Worm (Caenorhabditis elegans) whole organism, mixed stage, embryonic: ENCODE data around the gene fbxc-15.
"Not testable (repeated sequence)": the region's sequence is repeated elsewhere in the genome, so short reads cannot be mapped to it uniquely, and the experiment has no call there.

ENCODE experiments used
- M03D4.4 ChIP-seq: sonication (generic microtip); optimal IDR thresholded peaks from 2 replicates; lab custom pipeline; 2017; ENCODE audit warnings: mild to moderate bottlenecking, missing genetic modification characterization, missing compliant biosample characterization
- bed-3 ChIP-seq: fragments of 200-800 bp; sonication (Bioruptor generic); optimal IDR thresholded peaks from 3 replicates; lab custom pipeline; 2018; ENCODE audit warnings: mild to moderate bottlenecking, missing genetic modification characterization, moderate library complexity, missing compliant biosample characterization
- ceh-39 ChIP-seq: fragments of 150-350 bp; optimal IDR thresholded peaks from 2 replicates; lab custom pipeline; 2014; ENCODE audit warnings: missing biosample characterization, missing genetic modification characterization
- ceh-43 ChIP-seq: fragments of 200-800 bp; sonication (Bioruptor generic); optimal IDR thresholded peaks from 2 replicates; lab custom pipeline; 2018; ENCODE audit warnings: mild to moderate bottlenecking, missing genetic modification characterization, moderate library complexity, missing compliant biosample characterization
- ceh-83 ChIP-seq: fragments of 200-800 bp; sonication (Bioruptor generic); optimal IDR thresholded peaks from 2 replicates; lab custom pipeline; 2018; ENCODE audit warnings: mild to moderate bottlenecking, missing genetic modification characterization, missing compliant biosample characterization
- ces-1 ChIP-seq: fragments of 150-350 bp; optimal IDR thresholded peaks from 2 replicates; lab custom pipeline; 2014; ENCODE audit warnings: missing biosample characterization, missing genetic modification reagents, missing genetic modification characterization
- cnd-1 ChIP-seq: fragments of 200-800 bp; sonication (Bioruptor generic); optimal IDR thresholded peaks from 2 replicates; lab custom pipeline; 2018; ENCODE audit warnings: mild to moderate bottlenecking, missing genetic modification characterization, missing compliant biosample characterization
- elt-1 ChIP-seq: sonication (generic microtip); optimal IDR thresholded peaks from 2 replicates; lab custom pipeline; 2017; ENCODE audit warnings: missing genetic modification characterization, mild to moderate bottlenecking, missing compliant biosample characterization, antibody characterized with exemption, moderate library complexity, borderline replicate concordance; ENCODE audit not compliant: insufficient read depth
- flh-1 ChIP-seq: fragments of 200-800 bp; sonication (Bioruptor generic); optimal IDR thresholded peaks from 2 replicates; lab custom pipeline; 2018; ENCODE audit warnings: mild to moderate bottlenecking, missing genetic modification characterization, moderate library complexity, missing compliant biosample characterization
- ham-2 ChIP-seq: fragments of 200-800 bp; sonication (Bioruptor generic); optimal IDR thresholded peaks from 2 replicates; lab custom pipeline; 2018; ENCODE audit warnings: mild to moderate bottlenecking, missing genetic modification characterization, missing compliant biosample characterization
- lin-13 ChIP-seq: fragments of 150-350 bp; optimal IDR thresholded peaks from 2 replicates; lab custom pipeline; 2014; ENCODE audit warnings: missing biosample characterization, missing genetic modification characterization
- lin-32 ChIP-seq: fragments of 200-800 bp; sonication (Bioruptor generic); optimal IDR thresholded peaks from 2 replicates; lab custom pipeline; 2018; ENCODE audit warnings: mild to moderate bottlenecking, missing genetic modification characterization, missing compliant biosample characterization
- mab-5 ChIP-seq: fragments of 150-350 bp; optimal IDR thresholded peaks from 2 replicates; lab custom pipeline; 2014; ENCODE audit warnings: missing biosample characterization, missing genetic modification characterization
- mep-1 ChIP-seq: fragments of 150-350 bp; optimal IDR thresholded peaks from 2 replicates; lab custom pipeline; 2017; ENCODE audit warnings: missing biosample characterization, missing genetic modification reagents, missing genetic modification characterization, inconsistent platforms
- mls-2 ChIP-seq: sonication (generic microtip); optimal IDR thresholded peaks from 2 replicates; lab custom pipeline; 2016; ENCODE audit warnings: mild to moderate bottlenecking, missing genetic modification characterization, moderate library complexity, missing compliant biosample characterization
- nhr-12 ChIP-seq: fragments of 150-350 bp; optimal IDR thresholded peaks from 2 replicates; lab custom pipeline; 2014; ENCODE audit warnings: missing biosample characterization, missing genetic modification characterization
- nhr-2 ChIP-seq: fragments of 150-350 bp; optimal IDR thresholded peaks from 2 replicates; lab custom pipeline; 2014; ENCODE audit warnings: missing biosample characterization, missing genetic modification characterization
- nhr-28 ChIP-seq: fragments of 150-350 bp; optimal IDR thresholded peaks from 2 replicates; lab custom pipeline; 2014; ENCODE audit warnings: missing biosample characterization, missing genetic modification characterization
- nhr-76 ChIP-seq: sonication (generic microtip); optimal IDR thresholded peaks from 2 replicates; lab custom pipeline; 2017; ENCODE audit warnings: missing biosample characterization, missing genetic modification characterization
- pha-4 ChIP-seq: fragments of 150-350 bp; optimal IDR thresholded peaks from 2 replicates; lab custom pipeline; 2018; ENCODE audit warnings: missing biosample characterization, missing genetic modification reagents, missing genetic modification characterization
- snpc-4 ChIP-seq: fragments of 150-350 bp; optimal IDR thresholded peaks from 2 replicates; lab custom pipeline; 2014; ENCODE audit warnings: missing biosample characterization, missing genetic modification characterization
- sptf-1 ChIP-seq: sonication (generic microtip); optimal IDR thresholded peaks from 2 replicates; lab custom pipeline; 2017; ENCODE audit warnings: mild to moderate bottlenecking, missing genetic modification characterization, moderate library complexity, missing compliant biosample characterization
- tbx-8 ChIP-seq: fragments of 200-800 bp; sonication (Bioruptor generic); optimal IDR thresholded peaks from 2 replicates; lab custom pipeline; 2018; ENCODE audit warnings: mild to moderate bottlenecking, missing genetic modification characterization, moderate library complexity, missing compliant biosample characterization
- unc-120 ChIP-seq: sonication (generic microtip); optimal IDR thresholded peaks from 2 replicates; lab custom pipeline; 2017; ENCODE audit warnings: missing genetic modification characterization, missing compliant biosample characterization; ENCODE audit not compliant: poor library complexity, severe bottlenecking
- unc-39 ChIP-seq: fragments of 150-350 bp; optimal IDR thresholded peaks from 2 replicates; lab custom pipeline; 2014; ENCODE audit warnings: missing biosample characterization, missing genetic modification characterization
- unc-62 ChIP-seq: fragments of 150-350 bp; optimal IDR thresholded peaks from 2 replicates; lab custom pipeline; 2014; ENCODE audit warnings: missing biosample characterization, missing genetic modification reagents, missing genetic modification characterization
- zip-8 ChIP-seq: fragments of 150-350 bp; optimal IDR thresholded peaks from 2 replicates; lab custom pipeline; 2014; ENCODE audit warnings: missing biosample characterization, missing genetic modification characterization
- ztf-11 ChIP-seq: fragments of 150-350 bp; optimal IDR thresholded peaks from 2 replicates; lab custom pipeline; 2014; ENCODE audit warnings: missing biosample characterization, missing genetic modification characterization

Gene fbxc-15

DNA sequence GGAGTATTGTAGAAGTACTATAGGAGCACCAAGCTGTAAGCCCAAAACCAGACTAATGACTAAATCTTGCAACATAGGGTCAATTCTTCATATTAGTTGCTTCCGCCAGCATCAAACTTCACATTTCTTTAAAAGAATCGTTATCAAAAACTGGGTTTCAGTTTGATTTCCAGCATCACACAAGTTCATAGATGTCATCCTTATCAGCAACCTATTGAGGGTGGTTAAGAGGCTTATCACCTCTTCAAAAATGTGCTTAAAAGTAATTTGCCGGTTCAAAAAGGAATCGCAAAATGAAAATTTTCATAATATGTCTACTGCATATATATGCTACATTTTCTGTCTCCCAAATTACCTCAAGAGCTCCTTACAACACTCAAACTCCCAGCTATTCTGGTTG lies 35.5 kb upstream of the fbxc-15 start, which contains the start of gene clec-43:
Gene clec-43 (plus strand): TSS at position 294 of the 400 bp plus-strand sequence.
- no peak for TF ChIP-seq lin-32 (GFP tag; lab: Kevin White, UChicago)
- no peak for TF ChIP-seq ham-2 (GFP tag; lab: Kevin White, UChicago)
- TF ChIP-seq snpc-4 (tag; lab: Kevin White, UChicago), result no peak

DNA sequence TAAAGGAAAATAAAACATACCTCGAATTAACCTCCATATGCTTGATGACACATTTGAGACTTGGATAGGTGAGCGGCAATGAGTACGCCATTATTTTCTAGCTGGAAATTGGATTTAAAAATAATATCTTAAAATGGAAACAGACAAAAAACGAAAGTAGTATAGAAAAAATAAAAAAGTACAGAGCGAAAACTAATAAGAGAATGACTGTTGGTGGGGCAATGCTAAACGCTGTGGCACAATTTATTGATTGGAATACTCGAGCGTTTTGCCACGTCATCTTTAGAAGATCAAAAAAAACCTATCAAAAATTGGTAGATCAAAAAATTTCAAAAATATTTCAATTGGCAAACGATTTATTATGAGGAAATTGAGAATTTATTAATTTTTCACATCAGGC lies 31.1 kb upstream of the fbxc-15 start, which contains the start of gene fbxc-32:
Gene fbxc-32 (minus strand): TSS at position 101 of the 400 bp plus-strand sequence.
- TF ChIP-seq ceh-83 (GFP tag; lab: Kevin White, UChicago), result no peak
- TF ChIP-seq nhr-2 (tag; lab: Kevin White, UChicago), result no peak
- TF ChIP-seq elt-1 (tag; lab: Kevin White, UChicago), result no peak
- no peak for TF ChIP-seq lin-32 (GFP tag; lab: Kevin White, UChicago)
- no peak for TF ChIP-seq unc-39
- TF ChIP-seq tbx-8 (GFP tag; lab: Kevin White, UChicago), result no peak
- no peak for TF ChIP-seq nhr-28 (tag; lab: Kevin White, UChicago)
- no peak for TF ChIP-seq flh-1 (GFP tag; lab: Kevin White, UChicago)
- no peak for TF ChIP-seq ceh-43
- no peak for TF ChIP-seq ceh-39 (tag; lab: Kevin White, UChicago)
- TF ChIP-seq ham-2 (GFP tag; lab: Kevin White, UChicago), result no peak
- no peak for TF ChIP-seq mep-1 (tag; lab: Kevin White, UChicago)
- TF ChIP-seq mab-5 (tag; lab: Kevin White, UChicago), result no peak
- no peak for TF ChIP-seq mls-2 (tag; lab: Kevin White, UChicago)
- no peak for TF ChIP-seq unc-62 (GFP tag; lab: Kevin White, UChicago)

DNA sequence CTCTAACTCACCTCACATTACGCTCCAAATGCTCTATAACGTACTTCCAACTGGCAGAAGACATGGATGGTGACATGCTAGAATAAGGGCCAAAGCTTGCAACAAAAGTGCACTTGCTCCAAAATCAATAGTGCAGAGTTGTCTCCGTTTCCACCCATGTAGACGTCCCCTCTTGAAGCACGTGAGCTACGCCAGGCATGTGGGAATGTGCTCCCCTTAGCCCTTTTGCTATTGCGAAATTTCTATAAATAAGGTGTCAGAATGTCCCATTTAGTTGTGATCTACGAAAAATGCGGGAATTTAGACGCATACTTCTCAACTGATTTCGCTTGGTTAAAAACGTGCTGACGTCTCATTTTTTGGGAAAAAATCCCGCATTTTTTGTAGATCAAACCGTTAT lies 28.8 kb upstream of the fbxc-15 start:
- TF ChIP-seq zip-8 (tag; lab: Kevin White, UChicago) (no peak), ztf-11 (tag; lab: Kevin White, UChicago) (no peak), ceh-43 (no peak), ceh-83 (GFP tag; lab: Kevin White, UChicago) (no peak), elt-1 (tag; lab: Kevin White, UChicago) (no peak), M03D4.4 (tag; lab: Kevin White, UChicago) (no peak)
- TF ChIP-seq, all 35 proteins: peak for 0

DNA sequence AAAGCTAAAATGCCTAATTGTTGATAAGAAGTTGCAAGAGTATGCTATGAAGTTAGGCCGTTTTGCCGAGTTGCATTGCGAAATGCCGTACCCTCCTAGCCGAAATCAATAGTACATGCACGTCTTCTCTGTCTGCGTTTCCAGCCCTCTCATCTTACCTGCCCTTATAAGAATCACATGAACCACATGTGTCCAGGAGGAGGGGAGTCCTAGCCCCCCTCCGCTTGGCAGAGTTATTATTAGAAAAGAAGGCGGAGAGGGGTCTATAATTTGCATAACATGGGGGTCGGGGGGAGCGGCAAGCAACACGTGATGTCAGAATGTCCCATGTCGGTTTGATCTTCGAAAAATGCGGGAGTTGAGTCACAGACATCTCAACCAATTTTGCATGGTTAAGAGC lies 26.2 kb upstream of the fbxc-15 start:
- TF ChIP-seq nhr-2 (tag; lab: Kevin White, UChicago), result no peak
- no peak for TF ChIP-seq nhr-76
- TF ChIP-seq lin-13 (tag; lab: Kevin White, UChicago), result no peak
- TF ChIP-seq, all 35 proteins: peak for 0

DNA sequence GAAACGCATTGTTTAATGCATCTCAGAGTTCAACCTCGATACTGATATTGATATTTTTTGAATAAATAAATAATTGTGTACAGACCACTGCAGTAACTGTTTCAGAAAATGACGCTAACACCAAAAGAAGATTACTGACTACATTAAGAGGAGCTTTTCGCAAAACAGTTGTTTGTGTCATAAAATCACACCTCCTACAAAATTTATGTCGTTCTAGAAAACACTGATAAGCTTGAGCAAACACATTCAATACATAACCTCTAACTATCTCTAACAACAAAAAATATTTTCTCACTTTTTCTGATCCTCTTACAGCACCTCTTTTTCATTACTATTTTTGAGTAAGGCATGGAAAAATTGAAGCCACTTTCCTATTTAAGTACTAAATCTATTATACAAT lies 24.6 kb upstream of the fbxc-15 start, which contains the start of gene fbxc-7:
Gene fbxc-7 (plus strand): TSS at position 301 of the 400 bp plus-strand sequence.
- TF ChIP-seq mep-1 (tag; lab: Kevin White, UChicago); ham-2 (GFP tag; lab: Kevin White, UChicago); unc-39: not testable (repeated sequence)

DNA sequence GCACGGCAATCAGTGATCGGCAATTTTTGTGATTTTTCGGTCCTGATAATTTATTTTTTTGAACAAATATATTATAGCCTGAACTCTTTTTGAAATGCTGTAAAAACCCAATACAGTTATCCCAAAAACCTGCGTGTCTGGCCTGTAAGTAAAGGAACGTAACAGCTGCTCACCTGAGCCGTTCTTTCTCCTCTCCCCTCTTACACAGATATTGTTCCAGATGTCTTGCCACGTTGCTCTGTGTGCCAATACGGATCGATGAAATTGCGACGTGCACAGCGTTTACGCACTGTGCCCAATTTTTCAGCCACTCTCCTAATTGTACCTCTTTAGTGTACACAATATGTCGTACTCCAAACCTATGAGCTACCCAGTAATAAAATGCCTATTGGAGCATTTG lies 20.6 kb upstream of the fbxc-15 start, which contains the start of gene sdz-4:
Gene sdz-4 (plus strand): TSS at position 301 of the 400 bp plus-strand sequence.
- TF ChIP-seq unc-39, result no peak
- no peak for TF ChIP-seq ceh-39 (tag; lab: Kevin White, UChicago)
- TF ChIP-seq bed-3 (GFP tag; lab: Kevin White, UChicago), result no peak
- no peak for TF ChIP-seq mab-5 (tag; lab: Kevin White, UChicago)
- no peak for TF ChIP-seq unc-120 (tag; lab: Kevin White, UChicago)
- no peak for TF ChIP-seq ceh-83 (GFP tag; lab: Kevin White, UChicago)

DNA sequence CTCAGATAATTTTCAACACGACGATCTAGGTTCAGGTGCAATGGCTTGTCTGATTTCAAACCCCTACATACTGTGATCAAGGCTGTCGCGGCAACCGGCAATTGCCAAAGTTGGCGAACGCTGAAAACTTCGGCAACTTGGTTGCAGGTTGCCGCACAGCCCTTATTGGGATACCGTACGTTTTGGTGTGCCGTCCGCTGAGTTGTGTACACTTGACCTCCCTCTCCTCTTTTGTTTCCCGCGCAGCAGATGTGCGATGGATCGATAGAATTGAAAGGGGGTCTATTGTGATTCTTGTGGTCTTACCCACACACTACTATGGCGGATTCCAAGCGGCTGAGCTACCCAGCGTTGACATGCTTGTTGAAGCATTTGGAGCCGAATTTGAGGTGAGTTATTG lies 19.0 kb upstream of the fbxc-15 start, which contains the start of the genes C32B5.18 and C32B5.7:
Gene C32B5.18 (plus strand): TSS at position 301 of the 400 bp plus-strand sequence.
Gene C32B5.7 (plus strand): TSS at position 311 of the 400 bp plus-strand sequence.
- TF ChIP-seq ces-1 (no peak), nhr-76 (no peak), cnd-1 (tag; lab: Kevin White, UChicago) (peak; percentile 35), ceh-39 (tag; lab: Kevin White, UChicago) (peak; percentile 20), snpc-4 (tag; lab: Kevin White, UChicago) (no peak), nhr-12 (tag; lab: Kevin White, UChicago) (no peak), mls-2 (tag; lab: Kevin White, UChicago) (no peak), nhr-2 (tag; lab: Kevin White, UChicago) (peak; percentile 13), pha-4 (no peak), sptf-1 (tag; lab: Kevin White, UChicago) (no peak)
